Fruit fly (Drosophila melanogaster) whole organism, embryonic: Measurements from ENCODE around the gene CG9667.

Experiments used
- Asciz ChIP-seq: fragments of 200-800 bp; sonication (Bioruptor generic); optimal IDR thresholded peaks from 2 replicates; lab custom pipeline; 2017; ENCODE audit warnings: missing biosample characterization, mild to moderate bottlenecking, missing genetic modification characterization, missing genetic modification reagents
- Bteb2 ChIP-seq: fragments of 200-800 bp; sonication (Bioruptor generic); optimal IDR thresholded peaks from 2 replicates; lab custom pipeline; 2016; ENCODE audit warnings: missing biosample characterization, missing genetic modification characterization
- CG10267 ChIP-seq: fragments of 200-800 bp; sonication (Bioruptor generic); optimal IDR thresholded peaks from 2 replicates; lab custom pipeline; 2018; ENCODE audit warnings: missing biosample characterization, mild to moderate bottlenecking, missing genetic modification characterization, moderate library complexity
- CG10431 ChIP-seq: fragments of 200-800 bp; sonication (Bioruptor generic); optimal IDR thresholded peaks from 3 replicates; lab custom pipeline; 2018; ENCODE audit warnings: missing biosample characterization, mild to moderate bottlenecking, missing genetic modification characterization
- CG10979 ChIP-seq: fragments of 200-800 bp; sonication (Bioruptor generic); optimal IDR thresholded peaks from 2 replicates; lab custom pipeline; 2018; ENCODE audit warnings: missing biosample characterization, mild to moderate bottlenecking, missing genetic modification characterization, moderate library complexity
- CG11398 ChIP-seq: fragments of 200-800 bp; sonication (Bioruptor generic); optimal IDR thresholded peaks from 2 replicates; lab custom pipeline; 2016; ENCODE audit warnings: missing biosample characterization, missing genetic modification characterization
- CG11504 ChIP-seq: fragments of 200-800 bp; sonication (Bioruptor generic); optimal IDR thresholded peaks from 3 replicates; lab custom pipeline; 2019; ENCODE audit warnings: missing biosample characterization, mild to moderate bottlenecking, missing genetic modification characterization, moderate library complexity
- CG12071 ChIP-seq: fragments of 200-800 bp; sonication (Bioruptor generic); optimal IDR thresholded peaks from 3 replicates; lab custom pipeline; 2018; ENCODE audit warnings: missing biosample characterization, mild to moderate bottlenecking, missing genetic modification characterization
- CG12236 ChIP-seq: fragments of 200-800 bp; sonication (Bioruptor generic); optimal IDR thresholded peaks from 2 replicates; lab custom pipeline; 2016; ENCODE audit warnings: missing biosample characterization, missing genetic modification characterization
- CG12299 ChIP-seq: fragments of 200-800 bp; sonication (Bioruptor generic); optimal IDR thresholded peaks from 2 replicates; lab custom pipeline; 2018; ENCODE audit warnings: missing biosample characterization, mild to moderate bottlenecking, missing genetic modification characterization
- CG13894 ChIP-seq: fragments of 200-800 bp; sonication (Bioruptor generic); optimal IDR thresholded peaks from 3 replicates; lab custom pipeline; 2018; ENCODE audit warnings: missing biosample characterization, mild to moderate bottlenecking, missing genetic modification characterization, moderate library complexity
- CG17912 ChIP-seq: fragments of 200-800 bp; sonication (Bioruptor generic); optimal IDR thresholded peaks from 2 replicates; lab custom pipeline; 2018; ENCODE audit warnings: missing biosample characterization, mild to moderate bottlenecking, missing genetic modification characterization
- CG18599 ChIP-seq: fragments of 200-800 bp; sonication (Bioruptor generic); optimal IDR thresholded peaks from 3 replicates; lab custom pipeline; 2017; ENCODE audit warnings: missing biosample characterization, missing genetic modification characterization, mild to moderate bottlenecking, moderate library complexity, missing genetic modification reagents
- CG33213 ChIP-seq: fragments of 200-800 bp; sonication (Bioruptor generic); optimal IDR thresholded peaks from 3 replicates; lab custom pipeline; 2016; ENCODE audit warnings: missing biosample characterization, missing genetic modification characterization
- CG4282 ChIP-seq: fragments of 200-800 bp; sonication (Bioruptor generic); optimal IDR thresholded peaks from 2 replicates; lab custom pipeline; 2016; ENCODE audit warnings: missing biosample characterization, missing genetic modification characterization
- CG6175 ChIP-seq: fragments of 200-800 bp; sonication (Bioruptor generic); IDR thresholded peaks from 3 replicates; pipeline ENCODE4 v1.3.6; 2022; ENCODE audit warnings: missing biosample characterization, missing genetic modification characterization
- CG7987 ChIP-seq: fragments of 200-800 bp; sonication (Bioruptor generic); optimal IDR thresholded peaks from 2 replicates; lab custom pipeline; 2018; ENCODE audit warnings: missing biosample characterization, mild to moderate bottlenecking, missing genetic modification characterization, moderate library complexity
- CG8924 ChIP-seq: fragments of 200-800 bp; optimal IDR thresholded peaks from 3 replicates; lab custom pipeline; 2019; ENCODE audit warnings: missing biosample characterization, mild to moderate bottlenecking, missing genetic modification characterization, moderate library complexity
- CTCF ChIP-seq: fragments of 200-800 bp; sonication (Bioruptor generic); optimal IDR thresholded peaks from 2 replicates; lab custom pipeline; 2017; ENCODE audit warnings: missing biosample characterization, mild to moderate bottlenecking, missing genetic modification characterization, moderate library complexity
- Dek ChIP-seq: fragments of 200-800 bp; sonication (Bioruptor generic); optimal IDR thresholded peaks from 3 replicates; lab custom pipeline; 2019; ENCODE audit warnings: missing biosample characterization, mild to moderate bottlenecking, missing genetic modification characterization, moderate library complexity
- HLH54F ChIP-seq: fragments of 200-800 bp; sonication (Bioruptor generic); optimal IDR thresholded peaks from 3 replicates; lab custom pipeline; 2016; ENCODE audit warnings: missing biosample characterization, missing genetic modification characterization
- Hand ChIP-seq: fragments of 200-800 bp; sonication (Bioruptor generic); optimal IDR thresholded peaks from 2 replicates; lab custom pipeline; 2017; ENCODE audit warnings: mild to moderate bottlenecking, missing biosample characterization, missing genetic modification reagents, missing genetic modification characterization
- Hey ChIP-seq: fragments of 200-800 bp; sonication (Bioruptor generic); optimal IDR thresholded peaks from 3 replicates; lab custom pipeline; 2018; ENCODE audit warnings: missing biosample characterization, mild to moderate bottlenecking, missing genetic modification characterization
- NC2α ChIP-seq: fragments of 200-800 bp; sonication (Bioruptor generic); optimal IDR thresholded peaks from 2 replicates; lab custom pipeline; 2016; ENCODE audit warnings: missing biosample characterization, missing genetic modification characterization
- Nf-YC ChIP-seq: fragments of 200-800 bp; optimal IDR thresholded peaks from 3 replicates; lab custom pipeline; 2019; ENCODE audit warnings: missing biosample characterization, mild to moderate bottlenecking, missing genetic modification characterization, moderate library complexity
- NfI ChIP-seq: fragments of 200-800 bp; sonication (Bioruptor generic); optimal IDR thresholded peaks from 3 replicates; lab custom pipeline; 2018; ENCODE audit warnings: missing biosample characterization, mild to moderate bottlenecking, missing genetic modification characterization, moderate library complexity
- YL-1 ChIP-seq: fragments of 200-800 bp; sonication (Bioruptor generic); optimal IDR thresholded peaks from 3 replicates; lab custom pipeline; 2017; ENCODE audit warnings: missing biosample characterization, mild to moderate bottlenecking, missing genetic modification characterization
- bbx ChIP-seq: fragments of 200-800 bp; sonication (Bioruptor generic); IDR thresholded peaks from 2 replicates; pipeline ENCODE4 v1.3.6; 2022; ENCODE audit warnings: missing biosample characterization, missing genetic modification characterization; ENCODE audit not compliant: partially characterized antibody
- bsh ChIP-seq, 2 experiments: fragments of 200-800 bp; sonication (Bioruptor generic); optimal IDR thresholded peaks; 2 replicates each; lab custom pipeline; 2017 to 2018; ENCODE audit warnings: mild to moderate bottlenecking in 2 of 2, missing biosample characterization in 2 of 2, missing genetic modification characterization in 2 of 2, moderate library complexity in 1 of 2
- chif ChIP-seq, 2 experiments: fragments of 200-800 bp; sonication (Bioruptor generic); optimal IDR thresholded peaks; 3 replicates each; lab custom pipeline; 2016; ENCODE audit warnings: missing biosample characterization in 2 of 2, missing genetic modification characterization in 2 of 2
- crp ChIP-seq, 2 experiments: fragments of 200-800 bp; sonication (Bioruptor generic); optimal IDR thresholded peaks; 2 replicates in 1 of 2; 3 replicates in 1 of 2; lab custom pipeline; 2017; ENCODE audit warnings: missing biosample characterization in 2 of 2, missing genetic modification characterization in 2 of 2, mild to moderate bottlenecking in 1 of 2, moderate library complexity in 1 of 2
- da ChIP-seq: fragments of 200-800 bp; sonication (Bioruptor generic); optimal IDR thresholded peaks from 2 replicates; lab custom pipeline; 2016; ENCODE audit warnings: missing biosample characterization, missing genetic modification characterization
- dpn ChIP-seq, 2 experiments: fragments of 200-800 bp; sonication (Bioruptor generic); optimal IDR thresholded peaks; 3 replicates each; lab custom pipeline; 2016; ENCODE audit warnings: missing biosample characterization in 2 of 2, missing genetic modification characterization in 2 of 2
- ewg ChIP-seq: fragments of 200-800 bp; sonication (Bioruptor generic); optimal IDR thresholded peaks from 3 replicates; lab custom pipeline; 2017; ENCODE audit warnings: mild to moderate bottlenecking, missing biosample characterization, missing genetic modification reagents, missing genetic modification characterization
- exex ChIP-seq: fragments of 200-800 bp; sonication (Bioruptor generic); optimal IDR thresholded peaks from 4 replicates; lab custom pipeline; 2018; ENCODE audit warnings: missing biosample characterization, mild to moderate bottlenecking, missing genetic modification characterization, moderate library complexity
- gcm2 ChIP-seq: fragments of 200-800 bp; sonication (Bioruptor generic); optimal IDR thresholded peaks from 2 replicates; lab custom pipeline; 2016; ENCODE audit warnings: missing biosample characterization, missing genetic modification characterization
- insv ChIP-seq, 2 experiments: fragments of 200-800 bp; sonication (Bioruptor generic); optimal IDR thresholded peaks; 3 replicates each; lab custom pipeline; 2016 to 2018; ENCODE audit warnings: missing biosample characterization in 2 of 2, missing genetic modification characterization in 2 of 2
- nau ChIP-seq: fragments of 200-800 bp; sonication (Bioruptor generic); optimal IDR thresholded peaks from 3 replicates; lab custom pipeline; 2017; ENCODE audit warnings: missing biosample characterization, mild to moderate bottlenecking, missing genetic modification characterization, missing genetic modification reagents
- nerfin-2 ChIP-seq: fragments of 200-800 bp; sonication (Bioruptor generic); IDR thresholded peaks from 2 replicates; pipeline ENCODE4 v1.3.6; 2022; ENCODE audit warnings: missing biosample characterization, missing genetic modification characterization; ENCODE audit not compliant: partially characterized antibody
- nom ChIP-seq: fragments of 200-800 bp; sonication (Bioruptor generic); optimal IDR thresholded peaks from 2 replicates; lab custom pipeline; 2017; ENCODE audit warnings: missing biosample characterization, missing genetic modification characterization, mild to moderate bottlenecking, moderate library complexity, missing genetic modification reagents
- oc ChIP-seq: fragments of 200-800 bp; sonication (Bioruptor generic); optimal IDR thresholded peaks from 2 replicates; lab custom pipeline; 2018; ENCODE audit warnings: missing biosample characterization, mild to moderate bottlenecking, missing genetic modification characterization, moderate library complexity
- pfk ChIP-seq: fragments of 200-800 bp; sonication (Bioruptor generic); optimal IDR thresholded peaks from 2 replicates; lab custom pipeline; 2018; ENCODE audit warnings: missing biosample characterization, mild to moderate bottlenecking, missing genetic modification characterization, moderate library complexity
- phol ChIP-seq: fragments of 200-800 bp; sonication (Bioruptor generic); optimal IDR thresholded peaks from 3 replicates; lab custom pipeline; 2018; ENCODE audit warnings: missing biosample characterization, mild to moderate bottlenecking, missing genetic modification characterization, moderate library complexity
- sd ChIP-seq: fragments of 200-800 bp; sonication (Bioruptor generic); optimal IDR thresholded peaks from 3 replicates; lab custom pipeline; 2018; ENCODE audit warnings: missing biosample characterization, mild to moderate bottlenecking, missing genetic modification characterization, moderate library complexity
- seq ChIP-seq: fragments of 200-800 bp; sonication (Bioruptor generic); IDR thresholded peaks from 2 replicates; pipeline ENCODE4 v1.3.6; 2022; ENCODE audit warnings: missing biosample characterization, missing genetic modification characterization
- sob ChIP-seq: fragments of 200-800 bp; sonication (Bioruptor generic); IDR thresholded peaks from 2 replicates; pipeline ENCODE4 v1.3.6; 2022; ENCODE audit warnings: missing biosample characterization, missing genetic modification characterization
- sqz ChIP-seq: fragments of 200-800 bp; sonication (Bioruptor generic); optimal IDR thresholded peaks from 3 replicates; lab custom pipeline; 2018; ENCODE audit warnings: missing biosample characterization, mild to moderate bottlenecking, missing genetic modification characterization
- stwl ChIP-seq: fragments of 200-800 bp; sonication (Bioruptor generic); optimal IDR thresholded peaks from 3 replicates; lab custom pipeline; 2018; ENCODE audit warnings: missing biosample characterization, mild to moderate bottlenecking, missing genetic modification characterization, moderate library complexity
- sug ChIP-seq: fragments of 200-800 bp; optimal IDR thresholded peaks from 2 replicates; lab custom pipeline; 2019; ENCODE audit warnings: missing biosample characterization, mild to moderate bottlenecking, missing genetic modification characterization, moderate library complexity

CG9667 gene

dm6 chr3R:8105088-8105542 is 21.0 kb downstream of the CG9667 start, which contains the start of gene puc (continued):
- peak; percentile 45 for TF ChIP-seq phol
- TF ChIP-seq sd (tag; lab: Kevin White, UChicago): peak; percentile 32
- TF ChIP-seq stwl (tag; lab: Kevin White, UChicago): peak; percentile 54
- peak; percentile 39 for TF ChIP-seq nau (GFP tag; lab: Kevin White, UChicago)
- TF ChIP-seq Bteb2 (GFP tag; lab: Kevin White, UChicago): peak; percentile 15
- peak; percentile 74 for TF ChIP-seq CTCF (GFP tag; lab: Kevin White, UChicago)
- no peak for TF ChIP-seq CG6175 (GFP tag; lab: Robert Waterston, UW)
- no peak for TF ChIP-seq bbx
- TF ChIP-seq CG33213 (GFP tag; lab: Kevin White, UChicago): peak; percentile 65
- TF ChIP-seq CG8924 (tag; lab: Kevin White, UChicago): peak; percentile 70
- TF ChIP-seq sug (tag; lab: Kevin White, UChicago): peak; percentile 12
- peak in 1 of 2 experiments; percentile 4 for TF ChIP-seq chif (GFP tag; optimal IDR thresholded peaks at IDR 0.05; lab: Kevin White, UChicago)
- TF ChIP-seq CG10979 (tag; lab: Kevin White, UChicago): peak; percentile 26
- peak; percentile 20 for TF ChIP-seq oc (tag; lab: Kevin White, UChicago)
- no peak for TF ChIP-seq gcm2 (GFP tag; lab: Kevin White, UChicago)
- TF ChIP-seq ewg (GFP tag; lab: Kevin White, UChicago): peak; percentile 19
- TF ChIP-seq CG4282 (GFP tag; lab: Kevin White, UChicago): peak; percentile 28
- TF ChIP-seq NfI (GFP tag; lab: Kevin White, UChicago): peak; percentile 48
- TF ChIP-seq sqz (GFP tag; lab: Kevin White, UChicago): peak; percentile 8
- TF ChIP-seq nerfin-2 (GFP tag; lab: Robert Waterston, UW): no peak
- TF ChIP-seq CG17912: peak; percentile 49
- TF ChIP-seq Asciz (GFP tag; lab: Kevin White, UChicago): peak; percentile 30
- TF ChIP-seq dpn (GFP tag; optimal IDR thresholded peaks at IDR 0.05; lab: Kevin White, UChicago): peak; percentile 38 to 56
- no peak for TF ChIP-seq sob (GFP tag; lab: Robert Waterston, UW)
- TF ChIP-seq crp (GFP tag; optimal IDR thresholded peaks at IDR 0.05; lab: Kevin White, UChicago): no peak
- TF ChIP-seq CG10267 (tag; lab: Kevin White, UChicago): peak; percentile 98
- TF ChIP-seq NC2α (GFP tag; lab: Kevin White, UChicago): no peak
- peak; percentile 72 for TF ChIP-seq CG7987 (GFP tag; lab: Kevin White, UChicago)
- TF ChIP-seq YL-1 (GFP tag; lab: Kevin White, UChicago): no peak
- peak; percentile 70 for TF ChIP-seq CG13894 (tag; lab: Kevin White, UChicago)
- peak; percentile 72 for TF ChIP-seq CG12236
- TF ChIP-seq CG11504 (tag; lab: Kevin White, UChicago): peak; percentile 26
- TF ChIP-seq Hand (GFP tag; lab: Kevin White, UChicago): peak; percentile 28
- TF ChIP-seq Hey (tag; lab: Kevin White, UChicago): peak; percentile 31
- peak; percentile 19 for TF ChIP-seq Nf-YC (tag; lab: Kevin White, UChicago)
- no peak for TF ChIP-seq seq
- peak; percentile 6 for TF ChIP-seq CG10431 (GFP tag; lab: Kevin White, UChicago)
- TF ChIP-seq CG12299: peak; percentile 33
- TF ChIP-seq nom (GFP tag; lab: Kevin White, UChicago): peak; percentile 68
- peak; percentile 9 for TF ChIP-seq pfk
- peak; percentile 44 for TF ChIP-seq exex
- TF ChIP-seq CG11398 (GFP tag; lab: Kevin White, UChicago): peak; percentile 9
- TF ChIP-seq HLH54F: no peak
- peak in 1 of 2 experiments; percentile 13 for TF ChIP-seq bsh (GFP tag; optimal IDR thresholded peaks at IDR 0.05; lab: Kevin White, UChicago)
- peak; percentile 37 for TF ChIP-seq CG18599 (GFP tag; lab: Kevin White, UChicago)
- no peak for TF ChIP-seq da (GFP tag; lab: Kevin White, UChicago)
- TF ChIP-seq insv (GFP tag; optimal IDR thresholded peaks at IDR 0.05; lab: Kevin White, UChicago): peak in 1 of 2 experiments; percentile 45
- TF ChIP-seq Dek: peak; percentile 38
- peak; percentile 71 for TF ChIP-seq CG12071 (GFP tag; lab: Kevin White, UChicago)
